Worm (Caenorhabditis elegans) whole organism, L2 larva: ENCODE measurements around the gene panl-3.

Experiments used
- F13H6.1 ChIP-seq: sonication (generic microtip); optimal IDR thresholded peaks from 2 replicates; lab custom pipeline; 2016; ENCODE audit warnings: missing genetic modification characterization, missing compliant biosample characterization
- blmp-1 ChIP-seq: sonication (generic microtip); optimal IDR thresholded peaks from 2 replicates; lab custom pipeline; 2017; ENCODE audit warnings: missing genetic modification characterization, mild to moderate bottlenecking, missing compliant biosample characterization, antibody characterized with exemption, moderate library complexity; ENCODE audit not compliant: insufficient read depth
- ceh-16 ChIP-seq: fragments of 150-350 bp; optimal IDR thresholded peaks from 2 replicates; lab custom pipeline; 2014; ENCODE audit warnings: missing biosample characterization, missing genetic modification characterization
- ceh-82 ChIP-seq: fragments of 150-350 bp; optimal IDR thresholded peaks from 2 replicates; lab custom pipeline; 2014; ENCODE audit warnings: missing biosample characterization, missing genetic modification characterization
- egl-27 ChIP-seq: sonication (generic microtip); optimal IDR thresholded peaks from 3 replicates; lab custom pipeline; 2017; ENCODE audit warnings: missing biosample characterization, missing genetic modification reagents, missing genetic modification characterization
- elt-1 ChIP-seq: fragments of 150-350 bp; optimal IDR thresholded peaks from 2 replicates; lab custom pipeline; 2014; ENCODE audit warnings: missing biosample characterization, missing genetic modification characterization
- lin-39 ChIP-seq: fragments of 150-350 bp; optimal IDR thresholded peaks from 2 replicates; lab custom pipeline; 2014; ENCODE audit warnings: missing biosample characterization, missing genetic modification reagents, missing genetic modification characterization
- nhr-10 ChIP-seq: sonication (generic microtip); optimal IDR thresholded peaks from 2 replicates; lab custom pipeline; 2017; ENCODE audit warnings: missing biosample characterization, missing genetic modification characterization
- nhr-11 ChIP-seq: fragments of 150-350 bp; optimal IDR thresholded peaks from 2 replicates; lab custom pipeline; 2014; ENCODE audit warnings: missing biosample characterization, missing genetic modification characterization
- nhr-129 ChIP-seq: fragments of 150-350 bp; optimal IDR thresholded peaks from 2 replicates; lab custom pipeline; 2014; ENCODE audit warnings: missing biosample characterization, missing genetic modification characterization
- zag-1 ChIP-seq: fragments of 150-350 bp; optimal IDR thresholded peaks from 2 replicates; lab custom pipeline; 2014; ENCODE audit warnings: missing biosample characterization, missing genetic modification characterization
- ztf-11 ChIP-seq: sonication (generic microtip); optimal IDR thresholded peaks from 2 replicates; lab custom pipeline; 2017; ENCODE audit warnings: missing biosample characterization, missing genetic modification characterization

ce11 chrIII:9817894-9818293, 962 bp upstream of the panl-3 start:
- no peak for TF ChIP-seq nhr-129 (tag; lab: Kevin White, UChicago)
- TF ChIP-seq F13H6.1 (tag; lab: Kevin White, UChicago), result no peak
- no peak for TF ChIP-seq lin-39 (tag; lab: Kevin White, UChicago)
- TF ChIP-seq blmp-1 (tag; lab: Kevin White, UChicago), result no peak
- TF ChIP-seq ceh-16 (tag; lab: Kevin White, UChicago), result no peak
- TF ChIP-seq egl-27 (tag; lab: Kevin White, UChicago), result no peak
- TF ChIP-seq nhr-11 (tag; lab: Kevin White, UChicago), result no peak
- no peak for TF ChIP-seq ztf-11
- TF ChIP-seq ceh-82 (tag; lab: Kevin White, UChicago), result no peak
- TF ChIP-seq nhr-10, result no peak
- no peak for TF ChIP-seq elt-1 (tag; lab: Kevin White, UChicago)
- no peak for TF ChIP-seq zag-1 (tag; lab: Kevin White, UChicago)
